Fruit fly (Drosophila melanogaster): ENCODE data around the gene CG4375.

The CG4375 gene

DNA sequence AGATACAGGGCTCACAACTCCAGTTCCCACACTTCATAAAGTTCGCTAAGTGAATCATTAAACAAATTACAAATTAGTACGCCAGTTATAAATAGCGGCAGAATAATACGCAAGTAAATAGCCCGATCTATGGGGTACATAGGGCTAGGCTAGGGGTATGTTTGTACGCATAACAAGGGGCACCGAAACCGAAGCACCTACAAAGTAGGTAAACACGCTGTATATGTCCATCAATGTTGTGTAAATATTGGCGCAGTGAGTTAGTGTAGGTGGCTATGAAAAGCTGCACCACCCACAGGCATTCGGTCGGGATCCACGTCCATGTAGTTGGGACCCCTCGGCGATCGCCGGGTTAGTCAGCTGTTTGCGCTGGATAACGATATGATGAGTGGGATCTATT lies 45.5 kb upstream of the CG4375 start (continued):
- TF ChIP-seq fd64A (GFP tag; optimal IDR thresholded peaks at IDR 0.05) (peak; percentile 99), Spps (tag; optimal IDR thresholded peaks at IDR 0.05) (peak; percentile 93), Lhr (GFP tag; optimal IDR thresholded peaks at IDR 0.05) (peak; percentile 96), HLH4C (GFP tag; IDR thresholded peaks at IDR 0.05; ENCODE audit: partially characterized antibody) (no peak), Oli (tag; optimal IDR thresholded peaks at IDR 0.05) (peak; percentile 71), sqz (GFP tag; optimal IDR thresholded peaks at IDR 0.05) (peak; percentile 91), PHDP (tag; optimal IDR thresholded peaks at IDR 0.05) (peak; percentile 95), Dbx (GFP tag; IDR thresholded peaks at IDR 0.05) (peak; percentile 92), disco-r (GFP tag; optimal IDR thresholded peaks at IDR 0.05) (peak; percentile 91), Lpt (GFP tag; optimal IDR thresholded peaks at IDR 0.05) (no peak), Ets65A (GFP tag) (peak; percentile 95), otp (GFP tag; IDR thresholded peaks at IDR 0.05) (peak; percentile 98), CG6765 (GFP tag; optimal IDR thresholded peaks at IDR 0.05) (peak; percentile 87), CG8944 (GFP tag; optimal IDR thresholded peaks at IDR 0.05) (peak; percentile 92), Rfx (GFP tag; IDR thresholded peaks at IDR 0.05) (peak; percentile 89), NFAT (GFP tag; IDR thresholded peaks at IDR 0.05) (peak; percentile 81), CG6813 (GFP tag; optimal IDR thresholded peaks at IDR 0.05) (peak; percentile 98), CG6654 (GFP tag; optimal IDR thresholded peaks at IDR 0.05) (peak; percentile 74), phol (tag; optimal IDR thresholded peaks at IDR 0.05) (peak; percentile 13), Usf (GFP tag; optimal IDR thresholded peaks at IDR 0.05) (peak; percentile 79), sc (optimal IDR thresholded peaks at IDR 0.05) (no peak), sc (GFP tag; optimal IDR thresholded peaks at IDR 0.05) (peak; percentile 98), ac (GFP tag; optimal IDR thresholded peaks at IDR 0.05) (peak; percentile 92), CG33557 (GFP tag; optimal IDR thresholded peaks at IDR 0.05) (peak; percentile 97), E2f2 (GFP tag; IDR thresholded peaks at IDR 0.05) (peak; percentile 74), Atf3 (GFP tag; optimal IDR thresholded peaks at IDR 0.05) (peak; percentile 90), crp (GFP tag; optimal IDR thresholded peaks at IDR 0.05) (peak in 1 of 2 experiments; percentile 59), Bteb2 (GFP tag; optimal IDR thresholded peaks at IDR 0.05) (peak; percentile 81), CG10267 (tag; optimal IDR thresholded peaks at IDR 0.05) (peak; percentile 73), Eip74EF (GFP tag; optimal IDR thresholded peaks at IDR 0.05) (peak in 1 of 2 experiments; percentile 82), Stat92E (GFP tag; optimal IDR thresholded peaks at IDR 0.05) (peak in 1 of 3 experiments; percentile 58), ara (GFP tag; IDR thresholded peaks at IDR 0.05) (peak; percentile 94), HmgD (GFP tag; optimal IDR thresholded peaks at IDR 0.05) (peak; percentile 61), sd (tag; optimal IDR thresholded peaks at IDR 0.05) (peak; percentile 72), tup (GFP tag; optimal IDR thresholded peaks at IDR 0.05) (peak; percentile 96), H2.0 (GFP tag; IDR thresholded peaks at IDR 0.05) (peak; percentile 70), hth (optimal IDR thresholded peaks at IDR 0.05) (no peak), CG8478 (optimal IDR thresholded peaks at IDR 0.05) (no peak), tll (GFP tag; optimal IDR thresholded peaks at IDR 0.05) (peak in 1 of 2 experiments; percentile 22), scrt (GFP tag; optimal IDR thresholded peaks at IDR 0.05) (peak; percentile 82), h (optimal IDR thresholded peaks at IDR 0.05) (no peak), CG10209 (GFP tag; optimal IDR thresholded peaks at IDR 0.05) (peak; percentile 97), Fer1 (GFP tag; optimal IDR thresholded peaks at IDR 0.05) (peak; percentile 93), sob (GFP tag; IDR thresholded peaks at IDR 0.05) (peak; percentile 94), Gug (GFP tag; IDR thresholded peaks at IDR 0.05) (peak; percentile 44; the same call in 1 of the 4 replicates), Abd-B (GFP tag; optimal IDR thresholded peaks at IDR 0.05) (peak; percentile 4), ttk (GFP tag; IDR thresholded peaks at IDR 0.05) (peak; percentile 70), CG14441 (GFP tag; IDR thresholded peaks at IDR 0.05) (peak; percentile 81), jing (GFP tag; optimal IDR thresholded peaks at IDR 0.05) (peak; percentile 79), CG4730 (GFP tag; IDR thresholded peaks at IDR 0.05) (peak; percentile 53; the same call in 1 of the 2 replicates), CG10959 (GFP tag; IDR thresholded peaks at IDR 0.05) (peak; percentile 81)

All from whole organism, embryonic.